Worm (Caenorhabditis elegans) whole organism, L4 larva: ENCODE measurements around the gene vps-54.
A peak's percentile ranks its signal among the peaks of the same experiment; 100 is the strongest.

Experiments used
- F37D6.2 ChIP-seq: sonication (generic microtip); optimal IDR thresholded peaks from 2 replicates; lab custom pipeline; 2016; ENCODE audit warnings: mild to moderate bottlenecking, missing genetic modification characterization, missing compliant biosample characterization
- F49E8.2 ChIP-seq: sonication (generic microtip); optimal IDR thresholded peaks from 2 replicates; lab custom pipeline; 2016; ENCODE audit warnings: missing compliant biosample characterization, mild to moderate bottlenecking, missing genetic modification characterization, borderline replicate concordance
- R02D3.7 ChIP-seq: fragments of 150-350 bp; sonication (generic microtip); optimal IDR thresholded peaks from 3 replicates; lab custom pipeline; 2014; ENCODE audit warnings: missing biosample characterization, missing genetic modification characterization
- T26A8.4 ChIP-seq: fragments of 200-800 bp; sonication (Bioruptor generic); IDR thresholded peaks from 2 replicates; pipeline ENCODE4 v1.3.6; 2022; ENCODE audit warnings: missing genetic modification characterization, missing compliant biosample characterization
- Y5F2A.4 ChIP-seq: fragments of 200-800 bp; sonication (Bioruptor generic); optimal IDR thresholded peaks from 2 replicates; lab custom pipeline; 2018; ENCODE audit warnings: mild to moderate bottlenecking, missing genetic modification characterization, missing compliant biosample characterization
- Y75B8A.6 ChIP-seq: fragments of 200-800 bp; sonication (Bioruptor generic); IDR thresholded peaks from 2 replicates; pipeline ENCODE4 v1.3.6; 2022; ENCODE audit warnings: missing genetic modification reagents, missing genetic modification characterization, missing compliant biosample characterization
- ZK546.5 ChIP-seq, 2 experiments: sonication (generic microtip); optimal IDR thresholded peaks; 2 replicates each; lab custom pipeline; 2017; ENCODE audit warnings: missing biosample characterization in 2 of 2, missing genetic modification characterization in 2 of 2
- aha-1 ChIP-seq: fragments of 150-350 bp; peaks from one replicate; lab custom pipeline; 2014; ENCODE audit warnings: missing biosample characterization, missing genetic modification characterization
- attf-4 ChIP-seq: sonication (generic microtip); optimal IDR thresholded peaks from 3 replicates; lab custom pipeline; 2017; ENCODE audit warnings: missing biosample characterization, missing genetic modification characterization
- ceh-44 ChIP-seq: fragments of 200-800 bp; sonication (Bioruptor generic); IDR thresholded peaks from 2 replicates; pipeline ENCODE4 v1.3.6; 2022; ENCODE audit warnings: missing genetic modification reagents, missing genetic modification characterization, missing compliant biosample characterization
- ceh-62 ChIP-seq: sonication (generic microtip); optimal IDR thresholded peaks from 2 replicates; lab custom pipeline; 2017; ENCODE audit warnings: missing biosample characterization, missing genetic modification characterization
- ceh-82 ChIP-seq: sonication (generic microtip); optimal IDR thresholded peaks from 2 replicates; lab custom pipeline; 2017; ENCODE audit warnings: missing biosample characterization, missing genetic modification characterization
- cey-2 ChIP-seq: sonication (generic microtip); optimal IDR thresholded peaks from 3 replicates; lab custom pipeline; 2017; ENCODE audit warnings: missing genetic modification characterization, mild to moderate bottlenecking, missing compliant biosample characterization, antibody characterized with exemption, borderline replicate concordance; ENCODE audit not compliant: insufficient read depth
- daf-12 ChIP-seq: fragments of 150-350 bp; optimal IDR thresholded peaks from 2 replicates; lab custom pipeline; 2014; ENCODE audit warnings: missing biosample characterization, missing genetic modification reagents, missing genetic modification characterization
- daf-19 ChIP-seq: fragments of 200-800 bp; sonication (Bioruptor generic); conservative IDR thresholded peaks from 2 replicates; pipeline ENCODE4 v1.3.6; 2022; ENCODE audit warnings: missing genetic modification characterization, missing compliant biosample characterization
- dpl-1 ChIP-seq: fragments of 150-350 bp; optimal IDR thresholded peaks from 2 replicates; lab custom pipeline; 2014; ENCODE audit warnings: missing biosample characterization, missing genetic modification reagents, missing genetic modification characterization
- dve-1 ChIP-seq: sonication (generic microtip); optimal IDR thresholded peaks from 2 replicates; lab custom pipeline; 2017; ENCODE audit warnings: antibody characterized with exemption, mild to moderate bottlenecking, missing genetic modification characterization, missing compliant biosample characterization; ENCODE audit not compliant: insufficient read depth
- egl-27 ChIP-seq: sonication (generic microtip); optimal IDR thresholded peaks from 3 replicates; lab custom pipeline; 2017; ENCODE audit warnings: missing biosample characterization, missing genetic modification reagents, missing genetic modification characterization
- hlh-30 ChIP-seq: sonication (generic microtip); optimal IDR thresholded peaks from 2 replicates; lab custom pipeline; 2017; ENCODE audit warnings: antibody characterized with exemption, mild to moderate bottlenecking, missing genetic modification characterization, missing compliant biosample characterization; ENCODE audit not compliant: insufficient read depth
- lin-1 ChIP-seq: fragments of 200-800 bp; sonication (Bioruptor generic); IDR thresholded peaks from 2 replicates; pipeline ENCODE4 v1.3.6; 2022; ENCODE audit warnings: missing genetic modification reagents, missing genetic modification characterization, missing compliant biosample characterization
- lin-29 ChIP-seq: fragments of 200-800 bp; sonication (Bioruptor generic); IDR thresholded peaks from 2 replicates; pipeline ENCODE4 v1.3.6; 2022; ENCODE audit warnings: missing genetic modification reagents, missing genetic modification characterization, missing compliant biosample characterization
- lin-38 ChIP-seq: fragments of 200-800 bp; sonication (Bioruptor generic); IDR thresholded peaks from 2 replicates; pipeline ENCODE4 v1.3.6; 2022; ENCODE audit warnings: missing genetic modification reagents, missing genetic modification characterization, missing compliant biosample characterization
- lin-39 ChIP-seq: fragments of 150-350 bp; optimal IDR thresholded peaks from 2 replicates; lab custom pipeline; 2014; ENCODE audit warnings: missing biosample characterization, missing genetic modification reagents, missing genetic modification characterization
- mes-2 ChIP-seq: sonication (generic microtip); optimal IDR thresholded peaks from 2 replicates; lab custom pipeline; 2016; ENCODE audit warnings: missing genotype, mild to moderate bottlenecking, missing genetic modification characterization, missing compliant biosample characterization; ENCODE audit not compliant: poor library complexity, severe bottlenecking
- mxl-2 ChIP-seq: fragments of 200-800 bp; sonication (Bioruptor generic); conservative IDR thresholded peaks from 2 replicates; pipeline ENCODE4 v1.3.6; 2022; ENCODE audit warnings: missing genetic modification reagents, missing genetic modification characterization, missing compliant biosample characterization
- nhr-11 ChIP-seq: fragments of 150-350 bp; optimal IDR thresholded peaks from 2 replicates; lab custom pipeline; 2014; ENCODE audit warnings: missing biosample characterization, missing genetic modification characterization
- nhr-28 ChIP-seq: fragments of 150-350 bp; optimal IDR thresholded peaks from 2 replicates; lab custom pipeline; 2014; ENCODE audit warnings: missing biosample characterization, missing genetic modification characterization
- nhr-77 ChIP-seq: fragments of 150-350 bp; optimal IDR thresholded peaks from 2 replicates; lab custom pipeline; 2014; ENCODE audit warnings: missing biosample characterization, missing genetic modification characterization
- php-3 ChIP-seq: fragments of 200-800 bp; sonication (Bioruptor generic); IDR thresholded peaks from 2 replicates; pipeline ENCODE4 v1.3.6; 2022; ENCODE audit warnings: missing genetic modification reagents, missing genetic modification characterization, missing compliant biosample characterization
- rbr-2 ChIP-seq: sonication (generic microtip); optimal IDR thresholded peaks from 2 replicates; lab custom pipeline; 2016; ENCODE audit warnings: missing genotype, missing genetic modification characterization, missing compliant biosample characterization
- sdz-12 ChIP-seq: fragments of 200-800 bp; sonication (Bioruptor generic); optimal IDR thresholded peaks from 2 replicates; lab custom pipeline; 2018; ENCODE audit warnings: mild to moderate bottlenecking, missing genetic modification characterization, missing compliant biosample characterization
- spr-1 ChIP-seq: sonication (generic microtip); optimal IDR thresholded peaks from 2 replicates; lab custom pipeline; 2016; ENCODE audit warnings: mild to moderate bottlenecking, missing genetic modification characterization, missing compliant biosample characterization
- spr-3 ChIP-seq: fragments of 200-800 bp; sonication (Bioruptor generic); optimal IDR thresholded peaks from 2 replicates; lab custom pipeline; 2018; ENCODE audit warnings: mild to moderate bottlenecking, missing genetic modification characterization, missing compliant biosample characterization
- unc-62 ChIP-seq, 3 experiments: fragments of 150-350 bp in 1 of 3; sonication (generic microtip); optimal IDR thresholded peaks in 2 of 3; peaks in 1 of 3; 1 replicate in 1 of 3; 2 replicates in 2 of 3; lab custom pipeline; 2014 to 2017; ENCODE audit warnings: missing biosample characterization in 3 of 3, missing genetic modification characterization in 3 of 3, missing genetic modification reagents in 3 of 3, missing genotype in 1 of 3
- zip-2 ChIP-seq: fragments of 150-350 bp; optimal IDR thresholded peaks from 2 replicates; lab custom pipeline; 2014; ENCODE audit warnings: missing biosample characterization, missing genetic modification characterization
- ztf-7 ChIP-seq: fragments of 150-350 bp; optimal IDR thresholded peaks from 2 replicates; lab custom pipeline; 2014; ENCODE audit warnings: missing biosample characterization, missing genetic modification characterization

Gene vps-54

ce11 chrV:10578938-10579337, 2.7 kb upstream of the vps-54 start, which contains the start of the genes erh-1 and lpd-9 (continued):
- no peak for TF ChIP-seq Y75B8A.6 (GFP tag; lab: Robert Waterston, UW)
- TF ChIP-seq F37D6.2 (tag; lab: Kevin White, UChicago) = peak; percentile 50
- TF ChIP-seq F49E8.2 (tag; lab: Kevin White, UChicago) = peak; percentile 33
- peak; percentile 38 for TF ChIP-seq ztf-7 (tag; lab: Kevin White, UChicago)
- no peak for TF ChIP-seq lin-29
- TF ChIP-seq php-3 (GFP tag; lab: Robert Waterston, UW) = peak; percentile 73; the same call in 1 of the 2 replicates
- no peak for TF ChIP-seq R02D3.7 (tag; lab: Kevin White, UChicago)
- TF ChIP-seq T26A8.4 (GFP tag; lab: Robert Waterston, UW) = peak; percentile 82; the same call in 1 of the 2 replicates
- peak; percentile 84 for TF ChIP-seq lin-38 (GFP tag; lab: Robert Waterston, UW)
- no peak for TF ChIP-seq ceh-62
- no peak for TF ChIP-seq daf-12 (tag; lab: Kevin White, UChicago)
- no peak for TF ChIP-seq ceh-82 (tag; lab: Kevin White, UChicago)
- peak; percentile 46 for TF ChIP-seq nhr-77 (tag; lab: Kevin White, UChicago)
- TF ChIP-seq hlh-30 = peak; percentile 62
- peak; percentile 85 for TF ChIP-seq mes-2 (tag; lab: Kevin White, UChicago)
- peak; percentile 69 for TF ChIP-seq dve-1 (tag; lab: Kevin White, UChicago)
- TF ChIP-seq dpl-1 (GFP tag; lab: Kevin White, UChicago) = peak; percentile 80

DNA sequence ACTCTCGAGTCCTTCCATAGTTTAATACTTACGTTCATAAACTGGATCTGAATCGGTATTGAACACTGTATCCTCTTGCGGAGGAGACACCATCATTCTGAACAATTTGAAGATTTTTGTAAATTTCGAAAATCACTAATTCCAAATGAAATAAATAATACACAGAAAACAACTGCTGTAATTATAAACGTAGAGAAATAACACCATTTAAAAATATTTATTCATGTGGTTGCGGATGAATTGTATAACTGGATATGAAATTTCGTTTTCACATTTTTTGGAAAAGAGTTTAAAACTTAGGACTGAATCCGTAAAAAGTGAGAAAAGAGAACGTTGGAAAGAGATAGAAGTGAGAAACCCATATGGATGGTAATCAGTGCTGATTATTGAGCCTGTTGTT, 2.0 kb upstream of the vps-54 start, which contains the start of gene mics-1:
Gene mics-1, minus strand, starts transcription at position 101 of the 400 bp plus-strand sequence.
- TF ChIP-seq daf-19 (GFP tag; lab: Robert Waterston, UW) = 0 out of 2 replicates have a peak, but pooled peaks have one; percentile 27
- no peak for TF ChIP-seq egl-27 (tag; lab: Kevin White, UChicago)

ce11 chrV:10574197-10574596, 2.0 kb downstream of the vps-54 start:
- TF ChIP-seq spr-3 (no peak), Y5F2A.4 (GFP tag; lab: Kevin White, UChicago) (no peak), unc-62 (GFP tag; optimal IDR thresholded peaks at IDR 0.05 in 1 of 2; lab: Kevin White, UChicago) (peak in 1 of 2 experiments; percentile 91), unc-62 (tag; optimal IDR thresholded peaks at IDR 0.05; lab: Kevin White, UChicago) (no peak), lin-39 (tag; lab: Kevin White, UChicago) (no peak), aha-1 (tag; lab: Kevin White, UChicago) (peak; percentile 32), zip-2 (tag; lab: Kevin White, UChicago) (no peak), ceh-44 (no peak), mxl-2 (GFP tag; lab: Robert Waterston, UW) (no peak)

DNA sequence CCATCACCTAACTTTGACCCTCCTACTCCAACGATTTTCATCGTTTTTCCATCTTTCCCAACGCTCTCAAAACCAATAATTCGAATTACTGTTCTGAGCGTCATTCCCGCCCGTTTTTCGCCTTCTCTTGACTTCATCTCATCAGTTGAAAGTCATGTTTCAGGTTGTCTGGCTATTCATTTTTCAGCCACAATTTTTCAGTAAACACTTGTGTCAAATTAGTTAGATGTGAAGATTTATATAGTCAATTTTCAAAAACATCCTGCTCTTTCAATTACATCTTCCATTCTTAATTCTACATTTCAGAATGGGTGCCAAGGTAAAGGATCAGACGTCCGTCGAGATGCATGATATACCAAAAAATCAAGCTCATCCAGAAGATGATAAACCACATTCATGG, 3.6 kb downstream of the vps-54 start, which contains the start of gene del-6:
Gene del-6, plus strand, starts transcription at position 301 of the 400 bp plus-strand sequence.
- TF ChIP-seq cey-2 (tag; lab: Kevin White, UChicago) (no peak), spr-3 (no peak), attf-4 (tag; lab: Kevin White, UChicago) (no peak), ceh-44 (no peak), lin-1 (GFP tag; lab: Robert Waterston, UW) (no peak), ceh-62 (no peak), ZK546.5 (tag; optimal IDR thresholded peaks at IDR 0.05; lab: Kevin White, UChicago) (no peak)

- TF ChIP-seq sdz-12 (GFP tag; lab: Kevin White, UChicago) (no peak), rbr-2 (no peak), aha-1 (tag; lab: Kevin White, UChicago) (peak; percentile 64), unc-62 (GFP tag; optimal IDR thresholded peaks at IDR 0.05 in 1 of 2; lab: Kevin White, UChicago) (peak in 1 of 2 experiments; percentile 71), unc-62 (tag; optimal IDR thresholded peaks at IDR 0.05; lab: Kevin White, UChicago) (no peak), spr-1 (tag; lab: Kevin White, UChicago) (no peak), Y75B8A.6 (GFP tag; lab: Robert Waterston, UW) (no peak), nhr-28 (tag; lab: Kevin White, UChicago) (peak; percentile 47), nhr-11 (tag; lab: Kevin White, UChicago) (no peak)
These were observed 4.7 kb downstream of the vps-54 start for ce11 chrV:10571523-10571922.
